Fruit fly (Drosophila melanogaster): ENCODE measurements around the gene PVRAP.

DNA sequence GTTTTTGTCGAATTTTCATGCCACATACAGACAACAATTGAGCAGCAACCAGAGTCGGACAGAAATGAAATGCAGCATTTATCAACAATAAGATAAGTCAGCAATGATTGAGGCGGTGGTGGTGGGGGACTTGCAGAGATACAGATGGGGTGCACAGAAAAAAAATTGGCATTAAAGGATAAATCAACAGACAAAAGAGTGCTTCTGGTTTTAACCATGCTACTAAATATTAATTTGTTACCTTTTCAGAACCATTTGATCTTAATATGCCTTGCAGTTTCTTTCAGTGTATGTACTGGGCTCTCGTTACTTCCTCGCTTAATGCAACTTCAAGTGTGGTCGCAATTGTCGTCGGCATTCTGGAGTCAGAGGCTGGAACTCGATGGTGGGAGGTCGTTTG, 8.3 kb upstream of the PVRAP start:
- TF ChIP-seq CG14711 (tag; optimal IDR thresholded peaks at IDR 0.05) (no peak), toe (GFP tag; optimal IDR thresholded peaks at IDR 0.05) (no peak), CG7045 (GFP tag; optimal IDR thresholded peaks at IDR 0.05) (no peak), pad (GFP tag; optimal IDR thresholded peaks at IDR 0.05) (no peak), Hr96 (GFP tag; optimal IDR thresholded peaks at IDR 0.05) (no peak), tj (GFP tag; optimal IDR thresholded peaks at IDR 0.05) (no peak), ovo (GFP tag; optimal IDR thresholded peaks at IDR 0.05) (no peak), kay (GFP tag; ENCODE audit: borderline replicate concordance) (no peak), CG33017 (tag; optimal IDR thresholded peaks at IDR 0.05) (no peak), CG5204 (GFP tag; optimal IDR thresholded peaks at IDR 0.05) (no peak), Clk (GFP tag; optimal IDR thresholded peaks at IDR 0.05) (no peak)
